Worm (Caenorhabditis elegans): ENCODE measurements around the gene C04C3.14.

Gene C04C3.14

DNA sequence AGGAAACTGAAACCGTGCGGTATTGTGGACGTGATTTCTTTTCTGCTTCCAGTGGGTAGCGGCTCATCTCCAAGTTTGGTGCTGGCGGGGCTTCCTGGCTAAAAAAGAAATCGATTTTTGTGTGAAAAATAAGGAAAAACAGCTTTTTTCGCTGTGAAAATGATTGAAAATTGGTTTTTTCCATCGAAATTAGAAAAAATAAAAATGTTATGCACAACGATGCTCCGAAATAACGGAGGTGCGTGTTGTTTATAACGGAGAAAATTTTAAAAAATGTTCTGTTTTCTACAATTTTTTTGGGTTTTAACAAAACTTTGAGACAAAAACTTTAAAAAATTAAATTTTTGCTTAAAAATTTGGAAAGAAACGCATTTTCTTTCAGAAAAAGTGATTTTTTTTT is 12.5 kb upstream of the C04C3.14 start:
- TF ChIP-seq elt-1 (tag; optimal IDR thresholded peaks at IDR 0.05; ENCODE audit: borderline replicate concordance, insufficient read depth): no peak
- TF ChIP-seq drap-1 (GFP tag; optimal IDR thresholded peaks at IDR 0.05): no peak
- TF ChIP-seq hlh-1 (tag; optimal IDR thresholded peaks at IDR 0.05): no peak
- no peak for TF ChIP-seq nhr-12 (tag; optimal IDR thresholded peaks at IDR 0.05)
- TF ChIP-seq bed-3 (GFP tag; optimal IDR thresholded peaks at IDR 0.05): no peak

ce11 chrIV:3384047-3384446 is 11.6 kb upstream of the C04C3.14 start, which contains the start of gene B0546.4:
Gene B0546.4, minus strand, starts transcription at chrIV:3384147.
- TF ChIP-seq unc-62 (GFP tag; optimal IDR thresholded peaks at IDR 0.05) (no peak), unc-120 (tag; optimal IDR thresholded peaks at IDR 0.05; ENCODE audit: poor library complexity, severe bottlenecking) (no peak), ham-2 (GFP tag; optimal IDR thresholded peaks at IDR 0.05) (no peak), ces-1 (GFP tag; optimal IDR thresholded peaks at IDR 0.05) (no peak), elt-3 (tag; optimal IDR thresholded peaks at IDR 0.05) (no peak), nhr-237 (tag; optimal IDR thresholded peaks at IDR 0.05) (no peak), sptf-1 (tag; optimal IDR thresholded peaks at IDR 0.05) (no peak), nhr-2 (tag; optimal IDR thresholded peaks at IDR 0.05) (no peak), lsy-2 (tag; optimal IDR thresholded peaks at IDR 0.05) (no peak), elt-1 (tag; optimal IDR thresholded peaks at IDR 0.05; ENCODE audit: borderline replicate concordance, insufficient read depth) (no peak), lin-13 (tag; optimal IDR thresholded peaks at IDR 0.05) (no peak), tbx-8 (GFP tag; optimal IDR thresholded peaks at IDR 0.05) (no peak), lin-32 (GFP tag; optimal IDR thresholded peaks at IDR 0.05) (no peak), blmp-1 (tag; optimal IDR thresholded peaks at IDR 0.05) (no peak), nhr-76 (tag; optimal IDR thresholded peaks at IDR 0.05) (no peak), mab-5 (tag; optimal IDR thresholded peaks at IDR 0.05) (no peak), ceh-83 (GFP tag; optimal IDR thresholded peaks at IDR 0.05) (no peak)

- peak; percentile 68 for TF ChIP-seq ham-2 (GFP tag; optimal IDR thresholded peaks at IDR 0.05)
- TF ChIP-seq ces-1 (GFP tag; optimal IDR thresholded peaks at IDR 0.05): peak; percentile 78
- TF ChIP-seq elt-1 (tag; optimal IDR thresholded peaks at IDR 0.05; ENCODE audit: borderline replicate concordance, insufficient read depth): no peak
- no peak for TF ChIP-seq unc-39 (tag; optimal IDR thresholded peaks at IDR 0.05)
- peak; percentile 29 for TF ChIP-seq nhr-237 (tag; optimal IDR thresholded peaks at IDR 0.05)
- TF ChIP-seq lsy-2 (tag; optimal IDR thresholded peaks at IDR 0.05): peak; percentile 82
- peak; percentile 52 for TF ChIP-seq pha-4 (tag; optimal IDR thresholded peaks at IDR 0.05)
- TF ChIP-seq mep-1 (tag; optimal IDR thresholded peaks at IDR 0.05): peak; percentile 51
- no peak for TF ChIP-seq ceh-39 (tag; optimal IDR thresholded peaks at IDR 0.05)
- peak; percentile 2 for TF ChIP-seq drap-1 (GFP tag; optimal IDR thresholded peaks at IDR 0.05)
- peak; percentile 70 for TF ChIP-seq hlh-1 (tag; optimal IDR thresholded peaks at IDR 0.05)
- TF ChIP-seq blmp-1 (tag; optimal IDR thresholded peaks at IDR 0.05): peak; percentile 95
Observed at ce11 chrIV:3384593-3384992, 11.1 kb upstream of the C04C3.14 start.

- TF ChIP-seq nhr-12 (tag; optimal IDR thresholded peaks at IDR 0.05): no peak
- no peak for TF ChIP-seq zip-8 (tag; optimal IDR thresholded peaks at IDR 0.05)
- TF ChIP-seq unc-120 (tag; optimal IDR thresholded peaks at IDR 0.05; ENCODE audit: poor library complexity, severe bottlenecking): peak; percentile 73
- TF ChIP-seq mls-2 (tag; optimal IDR thresholded peaks at IDR 0.05): no peak
- TF ChIP-seq ceh-83 (GFP tag; optimal IDR thresholded peaks at IDR 0.05): no peak
- peak; percentile 15 for TF ChIP-seq nhr-237 (tag; optimal IDR thresholded peaks at IDR 0.05)
- no peak for TF ChIP-seq cnd-1 (tag; optimal IDR thresholded peaks at IDR 0.05)
- no peak for TF ChIP-seq sem-2 (GFP tag; optimal IDR thresholded peaks at IDR 0.05)
- TF ChIP-seq lin-13 (tag; optimal IDR thresholded peaks at IDR 0.05): peak; percentile 14
- TF ChIP-seq nhr-76 (tag; optimal IDR thresholded peaks at IDR 0.05): no peak
- TF ChIP-seq hlh-1 (tag; optimal IDR thresholded peaks at IDR 0.05): no peak
- TF ChIP-seq unc-62 (GFP tag; optimal IDR thresholded peaks at IDR 0.05): no peak
- no peak for TF ChIP-seq flh-1 (GFP tag; optimal IDR thresholded peaks at IDR 0.05)
- TF ChIP-seq elt-3 (tag; optimal IDR thresholded peaks at IDR 0.05): no peak
- no peak for TF ChIP-seq ceh-43 (GFP tag; optimal IDR thresholded peaks at IDR 0.05)
- no peak for TF ChIP-seq lin-32 (GFP tag; optimal IDR thresholded peaks at IDR 0.05)
- peak; percentile 34 for TF ChIP-seq ces-1 (GFP tag; optimal IDR thresholded peaks at IDR 0.05)
- TF ChIP-seq mab-5 (tag; optimal IDR thresholded peaks at IDR 0.05): no peak
- no peak for TF ChIP-seq blmp-1 (tag; optimal IDR thresholded peaks at IDR 0.05)
- no peak for TF ChIP-seq ceh-39 (tag; optimal IDR thresholded peaks at IDR 0.05)
- no peak for TF ChIP-seq snpc-4 (tag; optimal IDR thresholded peaks at IDR 0.05)
- no peak for TF ChIP-seq bed-3 (GFP tag; optimal IDR thresholded peaks at IDR 0.05)
- TF ChIP-seq M03D4.4 (tag; optimal IDR thresholded peaks at IDR 0.05): no peak
- no peak for TF ChIP-seq tbx-8 (GFP tag; optimal IDR thresholded peaks at IDR 0.05)
- no peak for TF ChIP-seq unc-39 (tag; optimal IDR thresholded peaks at IDR 0.05)
- peak; percentile 57 for TF ChIP-seq lsy-2 (tag; optimal IDR thresholded peaks at IDR 0.05)
- TF ChIP-seq nhr-28 (tag; optimal IDR thresholded peaks at IDR 0.05): no peak
- TF ChIP-seq drap-1 (GFP tag; optimal IDR thresholded peaks at IDR 0.05): no peak
- no peak for TF ChIP-seq ztf-11 (tag; optimal IDR thresholded peaks at IDR 0.05)
- TF ChIP-seq pha-4 (tag; optimal IDR thresholded peaks at IDR 0.05): peak; percentile 59
- peak; percentile 1 for TF ChIP-seq nhr-2 (tag; optimal IDR thresholded peaks at IDR 0.05)
- no peak for TF ChIP-seq elt-1 (tag; optimal IDR thresholded peaks at IDR 0.05; ENCODE audit: borderline replicate concordance, insufficient read depth)
- peak; percentile 51 for TF ChIP-seq mep-1 (tag; optimal IDR thresholded peaks at IDR 0.05)
- TF ChIP-seq ham-2 (GFP tag; optimal IDR thresholded peaks at IDR 0.05): no peak
- TF ChIP-seq sptf-1 (tag; optimal IDR thresholded peaks at IDR 0.05): peak; percentile 28
Observed at ce11 chrIV:3385337-3386215, 10.1 kb upstream of the C04C3.14 start, which contains the start of gene mai-2. Gene mai-2, plus strand, starts transcription at chrIV:3385910.
